Fruit fly (Drosophila melanogaster): ENCODE results near the gene CG13841.
A peak's percentile ranks its signal among the peaks of the same experiment; 100 is the strongest.

CG13841 gene

DNA sequence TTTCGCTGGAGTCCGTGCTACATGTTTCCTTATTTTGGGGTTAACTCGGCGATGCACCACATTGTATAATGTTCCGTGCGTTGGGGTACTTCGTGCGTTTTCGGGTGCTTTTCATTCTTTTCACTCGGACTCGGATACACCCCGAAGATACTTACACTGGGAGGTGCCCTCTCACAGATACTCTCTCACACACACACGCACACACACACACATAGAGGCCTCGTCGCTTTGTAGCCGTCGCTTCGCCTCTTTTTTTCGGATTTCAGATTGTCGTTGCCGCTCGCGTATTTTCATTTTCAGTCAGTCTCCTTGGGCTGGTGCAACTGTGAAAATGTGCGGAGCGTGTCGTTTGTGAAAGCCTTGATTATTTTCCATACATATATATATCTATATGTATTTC lies 13.9 kb upstream of the CG13841 start (continued):
- TF ChIP-seq twi (tag; optimal IDR thresholded peaks at IDR 0.05) (peak; percentile 14), CG11504 (tag; optimal IDR thresholded peaks at IDR 0.05) (peak; percentile 59), CG11247 (GFP tag; IDR thresholded peaks at IDR 0.05) (0 out of 2 replicates have a peak, but pooled peaks have one; percentile 11), oc (tag; optimal IDR thresholded peaks at IDR 0.05) (no peak), Gsc (GFP tag; IDR thresholded peaks at IDR 0.05) (no peak), sob (GFP tag; IDR thresholded peaks at IDR 0.05) (peak; percentile 67; the same call in 1 of the 2 replicates), CG5953 (GFP tag; IDR thresholded peaks at IDR 0.05) (no peak), CG15269 (tag; optimal IDR thresholded peaks at IDR 0.05) (no peak), CG13624 (GFP tag; optimal IDR thresholded peaks at IDR 0.05) (no peak), HLHmδ (GFP tag; optimal IDR thresholded peaks at IDR 0.05) (no peak), phol (tag; optimal IDR thresholded peaks at IDR 0.05) (no peak), Bgb (GFP tag; IDR thresholded peaks at IDR 0.05; ENCODE audit: partially characterized antibody) (no peak; the same call in 1 of the 2 replicates), CG5245 (GFP tag; optimal IDR thresholded peaks at IDR 0.05) (no peak), Neu2 (GFP tag; optimal IDR thresholded peaks at IDR 0.05; ENCODE audit: borderline replicate concordance) (no peak), Antp (GFP tag; optimal IDR thresholded peaks at IDR 0.05) (no peak), nom (GFP tag; optimal IDR thresholded peaks at IDR 0.05) (peak; percentile 49), CG18764 (GFP tag; optimal IDR thresholded peaks at IDR 0.05) (no peak), disco-r (GFP tag; optimal IDR thresholded peaks at IDR 0.05) (no peak), seq (GFP tag; IDR thresholded peaks at IDR 0.05) (no peak), lmd (GFP tag; IDR thresholded peaks at IDR 0.05) (no peak), psq (GFP tag; optimal IDR thresholded peaks at IDR 0.05) (no peak), eyg (GFP tag; optimal IDR thresholded peaks at IDR 0.05) (no peak), ttk (GFP tag; IDR thresholded peaks at IDR 0.05) (no peak), CG2116 (GFP tag; optimal IDR thresholded peaks at IDR 0.05) (no peak), Xrp1 (GFP tag; IDR thresholded peaks at IDR 0.05) (peak; percentile 32), Ssrp (tag; optimal IDR thresholded peaks at IDR 0.05) (no peak), CG1529 (GFP tag; optimal IDR thresholded peaks at IDR 0.05) (no peak), Atf6 (GFP tag; IDR thresholded peaks at IDR 0.05) (peak; percentile 68; the same call in 1 of the 2 replicates), CG34376 (GFP tag; optimal IDR thresholded peaks at IDR 0.05) (no peak), HLH3B (GFP tag; IDR thresholded peaks at IDR 0.05) (no peak; the same call in 1 of the 2 replicates), cas (GFP tag; IDR thresholded peaks at IDR 0.05) (no peak), zen2 (GFP tag; IDR thresholded peaks at IDR 0.05; ENCODE audit: partially characterized antibody) (0 out of 3 replicates have a peak, but pooled peaks have one; percentile 37), CG32532 (GFP tag; IDR thresholded peaks at IDR 0.05) (peak; percentile 63), da (GFP tag; optimal IDR thresholded peaks at IDR 0.05) (no peak), CG43689 (GFP tag; IDR thresholded peaks at IDR 0.05) (no peak), ab (GFP tag; optimal IDR thresholded peaks at IDR 0.05) (no peak), odd (GFP tag; optimal IDR thresholded peaks at IDR 0.05) (peak; percentile 14), CG31224 (GFP tag; IDR thresholded peaks at IDR 0.05) (no peak), CG2120 (GFP tag; optimal IDR thresholded peaks at IDR 0.05) (no peak), CG10462 (GFP tag; optimal IDR thresholded peaks at IDR 0.05) (no peak), kni (GFP tag; optimal IDR thresholded peaks at IDR 0.05) (no peak), lab (GFP tag; optimal IDR thresholded peaks at IDR 0.05) (no peak), bab2 (GFP tag; optimal IDR thresholded peaks at IDR 0.05) (no peak), CG2202 (tag; optimal IDR thresholded peaks at IDR 0.05) (no peak), nau (GFP tag; optimal IDR thresholded peaks at IDR 0.05) (no peak), CG30431 (GFP tag; optimal IDR thresholded peaks at IDR 0.05) (no peak), CG1602 (GFP tag; optimal IDR thresholded peaks at IDR 0.05) (no peak), Side (GFP tag; optimal IDR thresholded peaks at IDR 0.05) (no peak), B-H2 (GFP tag; optimal IDR thresholded peaks at IDR 0.05) (peak; percentile 39), Rfx (GFP tag; IDR thresholded peaks at IDR 0.05) (peak; percentile 29; the same call in 1 of the 2 replicates), CG6254 (GFP tag; optimal IDR thresholded peaks at IDR 0.05) (peak; percentile 28), Dip2 (GFP tag; IDR thresholded peaks at IDR 0.05) (no peak)
